Fruit fly (Drosophila melanogaster) whole organism, embryonic: ENCODE measurements around the gene CG12659.

ENCODE experiments used
- Asciz ChIP-seq: fragments of 200-800 bp; sonication (Bioruptor generic); optimal IDR thresholded peaks from 2 replicates; lab custom pipeline; 2017; ENCODE audit warnings: missing biosample characterization, mild to moderate bottlenecking, missing genetic modification characterization, missing genetic modification reagents
- Atf6 ChIP-seq: fragments of 200-800 bp; sonication (Bioruptor generic); IDR thresholded peaks from 2 replicates; pipeline ENCODE4 v1.3.6; 2022; ENCODE audit warnings: missing biosample characterization, missing genetic modification characterization
- B-H1 ChIP-seq: fragments of 200-800 bp; sonication (Bioruptor generic); IDR thresholded peaks from 3 replicates; pipeline ENCODE4 v1.3.6; 2022; ENCODE audit warnings: missing biosample characterization, missing genetic modification characterization
- BEAF-32 ChIP-seq: fragments of 200-800 bp; sonication (Bioruptor generic); optimal IDR thresholded peaks from 3 replicates; lab custom pipeline; 2017; ENCODE audit warnings: missing biosample characterization, missing genetic modification characterization, mild to moderate bottlenecking, moderate library complexity, missing genetic modification reagents
- CG10979 ChIP-seq: fragments of 200-800 bp; sonication (Bioruptor generic); optimal IDR thresholded peaks from 2 replicates; lab custom pipeline; 2018; ENCODE audit warnings: missing biosample characterization, mild to moderate bottlenecking, missing genetic modification characterization, moderate library complexity
- CG11093 ChIP-seq: fragments of 200-800 bp; sonication (Bioruptor generic); IDR thresholded peaks from 3 replicates; pipeline ENCODE4 v1.3.6; 2022; ENCODE audit warnings: missing biosample characterization, missing genetic modification characterization
- CG11695 ChIP-seq: fragments of 200-800 bp; sonication (Bioruptor generic); IDR thresholded peaks from 3 replicates; pipeline ENCODE4 v1.3.6; 2022; ENCODE audit warnings: missing biosample characterization, missing genetic modification characterization
- CG13287 ChIP-seq: fragments of 200-800 bp; sonication (Bioruptor generic); IDR thresholded peaks from 2 replicates; pipeline ENCODE4 v1.3.6; 2022; ENCODE audit warnings: missing biosample characterization, missing genetic modification characterization; ENCODE audit not compliant: partially characterized antibody
- CG13424 ChIP-seq: fragments of 200-800 bp; sonication (Bioruptor generic); optimal IDR thresholded peaks from 2 replicates; lab custom pipeline; 2019; ENCODE audit warnings: missing biosample characterization, mild to moderate bottlenecking, missing genetic modification characterization, moderate library complexity
- CG14860 ChIP-seq: fragments of 200-800 bp; sonication (Bioruptor generic); IDR thresholded peaks from 3 replicates; pipeline ENCODE4 v1.3.6; 2022; ENCODE audit warnings: missing biosample characterization, missing genetic modification characterization; ENCODE audit not compliant: partially characterized antibody
- CG16863 ChIP-seq: fragments of 200-800 bp; sonication (Bioruptor generic); optimal IDR thresholded peaks from 3 replicates; lab custom pipeline; 2016; ENCODE audit warnings: missing biosample characterization, missing genetic modification characterization
- CG2129 ChIP-seq: fragments of 200-800 bp; sonication (Bioruptor generic); IDR thresholded peaks from 2 replicates; pipeline ENCODE4 v1.3.6; 2022; ENCODE audit warnings: missing biosample characterization, missing genetic modification characterization; ENCODE audit not compliant: partially characterized antibody
- CG30431 ChIP-seq: fragments of 200-800 bp; sonication (Bioruptor generic); optimal IDR thresholded peaks from 2 replicates; lab custom pipeline; 2017; ENCODE audit warnings: missing biosample characterization, missing genetic modification characterization
- CG31224 ChIP-seq: fragments of 200-800 bp; sonication (Bioruptor generic); IDR thresholded peaks from 2 replicates; pipeline ENCODE4 v1.3.6; 2022; ENCODE audit warnings: missing biosample characterization, missing genetic modification characterization
- CG3726 ChIP-seq: fragments of 200-800 bp; sonication (Bioruptor generic); IDR thresholded peaks from 3 replicates; pipeline ENCODE4, ENCODE4 v1.3.6; 2022; ENCODE audit warnings: missing biosample characterization, missing genetic modification characterization
- CG4360 ChIP-seq: fragments of 200-800 bp; sonication (Bioruptor generic); IDR thresholded peaks from 2 replicates; pipeline ENCODE4 v1.3.6; 2022; ENCODE audit warnings: missing biosample characterization, missing genetic modification characterization
- CG4617 ChIP-seq: fragments of 200-800 bp; sonication (Bioruptor generic); optimal IDR thresholded peaks from 3 replicates; lab custom pipeline; 2016; ENCODE audit warnings: missing biosample characterization, missing genetic modification characterization, borderline replicate concordance
- CG6683 ChIP-seq: fragments of 200-800 bp; sonication (Bioruptor generic); optimal IDR thresholded peaks from 2 replicates; lab custom pipeline; 2017; ENCODE audit warnings: missing biosample characterization, mild to moderate bottlenecking, missing genetic modification characterization, missing genetic modification reagents
- CG6813 ChIP-seq: fragments of 200-800 bp; sonication (Bioruptor generic); optimal IDR thresholded peaks from 2 replicates; lab custom pipeline; 2017; ENCODE audit warnings: missing biosample characterization, missing genetic modification characterization, mild to moderate bottlenecking, moderate library complexity, missing genetic modification reagents
- CG7357 ChIP-seq: fragments of 200-800 bp; sonication (Bioruptor generic); IDR thresholded peaks from 3 replicates; pipeline ENCODE4 v1.3.6; 2022; ENCODE audit warnings: missing biosample characterization, missing genetic modification characterization
- CG7556 ChIP-seq: fragments of 200-800 bp; sonication (Bioruptor generic); optimal IDR thresholded peaks from 2 replicates; lab custom pipeline; 2017; ENCODE audit warnings: missing biosample characterization, mild to moderate bottlenecking, missing genetic modification characterization
- CG7839 ChIP-seq: fragments of 200-800 bp; sonication (Bioruptor generic); optimal IDR thresholded peaks from 3 replicates; lab custom pipeline; 2018; ENCODE audit warnings: missing biosample characterization, mild to moderate bottlenecking, missing genetic modification characterization, moderate library complexity
- CG7987 ChIP-seq: fragments of 200-800 bp; sonication (Bioruptor generic); optimal IDR thresholded peaks from 2 replicates; lab custom pipeline; 2018; ENCODE audit warnings: missing biosample characterization, mild to moderate bottlenecking, missing genetic modification characterization, moderate library complexity
- Dad ChIP-seq: fragments of 200-800 bp; sonication (Bioruptor generic); optimal IDR thresholded peaks from 3 replicates; lab custom pipeline; 2016; ENCODE audit warnings: missing biosample characterization, missing genetic modification characterization
- E2f1 ChIP-seq: fragments of 200-800 bp; sonication (Bioruptor generic); IDR thresholded peaks from 2 replicates; pipeline ENCODE4 v1.3.6; 2022; ENCODE audit warnings: missing biosample characterization, missing genetic modification characterization
- Ets65A ChIP-seq: fragments of 200-800 bp; sonication (Bioruptor generic); peaks from one replicate; lab custom pipeline; 2016; ENCODE audit warnings: missing biosample characterization, missing genetic modification characterization
- Med ChIP-seq: fragments of 200-800 bp; sonication (Bioruptor generic); peaks from one replicate; lab custom pipeline; 2016; ENCODE audit warnings: missing biosample characterization, missing genetic modification characterization, mild to moderate bottlenecking, inconsistent platforms, moderate library complexity
- NC2β ChIP-seq: fragments of 200-800 bp; sonication (Bioruptor generic); optimal IDR thresholded peaks from 2 replicates; lab custom pipeline; 2016; ENCODE audit warnings: missing biosample characterization, missing genetic modification characterization
- Optix ChIP-seq: fragments of 200-800 bp; sonication (Bioruptor generic); IDR thresholded peaks from 3 replicates; pipeline ENCODE4 v1.3.6; 2022; ENCODE audit warnings: missing biosample characterization, missing genetic modification characterization
- Sox100B ChIP-seq: fragments of 200-800 bp; sonication (Bioruptor generic); optimal IDR thresholded peaks from 3 replicates; lab custom pipeline; 2018; ENCODE audit warnings: missing biosample characterization, mild to moderate bottlenecking, missing genetic modification characterization
- Usf ChIP-seq: fragments of 200-800 bp; sonication (Bioruptor generic); optimal IDR thresholded peaks from 2 replicates; lab custom pipeline; 2017; ENCODE audit warnings: missing genotype, missing biosample characterization, missing genetic modification characterization
- ase ChIP-seq: fragments of 200-800 bp; sonication (Bioruptor generic); IDR thresholded peaks from 3 replicates; pipeline ENCODE4 v1.3.6; 2022; ENCODE audit warnings: missing biosample characterization, missing genetic modification characterization
- bab2 ChIP-seq: fragments of 200-800 bp; sonication (Bioruptor generic); optimal IDR thresholded peaks from 2 replicates; lab custom pipeline; 2016; ENCODE audit warnings: missing biosample characterization, missing genetic modification characterization
- bowl ChIP-seq: fragments of 200-800 bp; sonication (Bioruptor generic); IDR thresholded peaks from 2 replicates; pipeline ENCODE4 v1.3.6; 2022; ENCODE audit warnings: missing biosample characterization, missing genetic modification characterization
- bsh ChIP-seq, 2 experiments: fragments of 200-800 bp; sonication (Bioruptor generic); optimal IDR thresholded peaks; 2 replicates each; lab custom pipeline; 2017 to 2018; ENCODE audit warnings: mild to moderate bottlenecking in 2 of 2, missing biosample characterization in 2 of 2, missing genetic modification characterization in 2 of 2, moderate library complexity in 1 of 2
- chinmo ChIP-seq: fragments of 200-800 bp; sonication (Bioruptor generic); IDR thresholded peaks from 4 replicates; pipeline ENCODE4 v1.3.6; 2022; ENCODE audit warnings: missing biosample characterization, missing genetic modification characterization; ENCODE audit not compliant: partially characterized antibody
- dmrt11E ChIP-seq: fragments of 200-800 bp; sonication (Bioruptor generic); optimal IDR thresholded peaks from 3 replicates; lab custom pipeline; 2018; ENCODE audit warnings: missing biosample characterization, mild to moderate bottlenecking, missing genetic modification characterization, moderate library complexity
- dmrt99B ChIP-seq: fragments of 200-800 bp; sonication (Bioruptor generic); optimal IDR thresholded peaks from 2 replicates; lab custom pipeline; 2018; ENCODE audit warnings: missing biosample characterization, mild to moderate bottlenecking, missing genetic modification characterization, moderate library complexity
- kni ChIP-seq: fragments of 200-800 bp; sonication (Bioruptor generic); optimal IDR thresholded peaks from 3 replicates; lab custom pipeline; 2017; ENCODE audit warnings: mild to moderate bottlenecking, missing biosample characterization, missing genetic modification reagents, missing genetic modification characterization
- luna ChIP-seq: fragments of 200-800 bp; sonication (Bioruptor generic); optimal IDR thresholded peaks from 2 replicates; lab custom pipeline; 2016; ENCODE audit warnings: missing biosample characterization, missing genetic modification characterization
- mld ChIP-seq: fragments of 200-800 bp; sonication (Bioruptor generic); IDR thresholded peaks from 3 replicates; pipeline ENCODE4 v1.3.6; 2022; ENCODE audit warnings: missing biosample characterization, missing genetic modification characterization; ENCODE audit not compliant: partially characterized antibody
- odd ChIP-seq: fragments of 200-800 bp; sonication (Bioruptor generic); optimal IDR thresholded peaks from 2 replicates; lab custom pipeline; 2017; ENCODE audit warnings: missing biosample characterization, mild to moderate bottlenecking, missing genetic modification characterization
- pfk ChIP-seq: fragments of 200-800 bp; sonication (Bioruptor generic); optimal IDR thresholded peaks from 2 replicates; lab custom pipeline; 2018; ENCODE audit warnings: missing biosample characterization, mild to moderate bottlenecking, missing genetic modification characterization, moderate library complexity
- slbo ChIP-seq: fragments of 200-800 bp; sonication (Bioruptor generic); IDR thresholded peaks from 2 replicates; pipeline ENCODE4 v1.3.6; 2022; ENCODE audit warnings: missing biosample characterization, missing genetic modification characterization
- slp2 ChIP-seq: fragments of 200-800 bp; sonication (Bioruptor generic); optimal IDR thresholded peaks from 2 replicates; lab custom pipeline; 2016; ENCODE audit warnings: missing biosample characterization, missing genetic modification characterization
- so ChIP-seq: fragments of 200-800 bp; sonication (Bioruptor generic); IDR thresholded peaks from 3 replicates; pipeline ENCODE4 v1.3.6; 2022; ENCODE audit warnings: missing biosample characterization, missing genetic modification characterization
- sqz ChIP-seq: fragments of 200-800 bp; sonication (Bioruptor generic); optimal IDR thresholded peaks from 3 replicates; lab custom pipeline; 2018; ENCODE audit warnings: missing biosample characterization, mild to moderate bottlenecking, missing genetic modification characterization
- tgo ChIP-seq: fragments of 200-800 bp; sonication (Bioruptor generic); IDR thresholded peaks from 3 replicates; pipeline ENCODE4 v1.3.6; 2022; ENCODE audit warnings: missing biosample characterization, missing genetic modification characterization
- trem ChIP-seq: fragments of 200-800 bp; optimal IDR thresholded peaks from 3 replicates; lab custom pipeline; 2019; ENCODE audit warnings: missing biosample characterization, mild to moderate bottlenecking, missing genetic modification characterization, moderate library complexity
- ttk ChIP-seq: fragments of 200-800 bp; sonication (Bioruptor generic); IDR thresholded peaks from 2 replicates; pipeline ENCODE4 v2.1.2; 2022; ENCODE audit warnings: missing biosample characterization, missing genetic modification characterization
- vfl ChIP-seq: fragments of 200-800 bp; sonication (Bioruptor generic); optimal IDR thresholded peaks from 2 replicates; lab custom pipeline; 2016; ENCODE audit warnings: missing biosample characterization, missing genetic modification characterization

The CG12659 gene

DNA sequence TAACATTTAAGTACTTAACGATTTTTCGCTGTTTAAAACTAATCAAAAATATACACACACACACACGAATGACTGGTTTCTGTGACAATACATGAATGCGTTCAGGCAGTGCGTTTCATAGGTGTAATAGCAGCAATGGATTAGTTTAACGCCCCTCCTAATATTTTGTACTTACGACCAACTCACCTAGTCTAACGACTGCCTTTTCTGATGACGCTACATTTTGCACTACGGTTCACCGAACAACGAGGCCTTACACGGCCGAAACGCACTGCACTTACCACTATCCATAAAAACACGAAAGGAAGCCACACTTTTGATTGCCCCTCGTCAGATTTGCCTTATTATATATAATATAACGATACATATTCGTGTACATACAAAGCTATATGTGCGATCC is 9.6 kb upstream of the CG12659 start (continued):
- no peak for TF ChIP-seq CG13287 (GFP tag; lab: Robert Waterston, UW)
- peak; percentile 89 for TF ChIP-seq Med (GFP tag; lab: Kevin White, UChicago)
- no peak for TF ChIP-seq luna (GFP tag; lab: Kevin White, UChicago)
- TF ChIP-seq B-H1 (GFP tag; lab: Robert Waterston, UW) = no peak
- TF ChIP-seq Optix (GFP tag; lab: Robert Waterston, UW) = peak; percentile 32; the same call in 1 of the 3 replicates
- TF ChIP-seq CG14860 (GFP tag; lab: Robert Waterston, UW) = no peak
- TF ChIP-seq vfl = no peak
- TF ChIP-seq CG7357 (GFP tag; lab: Robert Waterston, UW) = peak; percentile 36; the same call in 1 of the 3 replicates
- no peak for TF ChIP-seq Usf (GFP tag; lab: Kevin White, UChicago)
- TF ChIP-seq Dad (GFP tag; lab: Kevin White, UChicago) = no peak
- no peak for TF ChIP-seq pfk (GFP tag; lab: Kevin White, UChicago)
- TF ChIP-seq bab2 (GFP tag; lab: Kevin White, UChicago) = peak; percentile 8
- peak; percentile 21 for TF ChIP-seq trem (tag; lab: Kevin White, UChicago)
- TF ChIP-seq CG6683 (GFP tag; lab: Kevin White, UChicago) = no peak
- no peak for TF ChIP-seq CG30431 (GFP tag; lab: Kevin White, UChicago)
- TF ChIP-seq CG7556 (GFP tag; lab: Kevin White, UChicago) = no peak
- TF ChIP-seq slbo (GFP tag; lab: Robert Waterston, UW) = 0 out of 2 replicates have a peak, but pooled peaks have one; percentile 29
- TF ChIP-seq CG13424 (tag; lab: Kevin White, UChicago) = peak; percentile 2
- no peak for TF ChIP-seq CG7987 (GFP tag; lab: Kevin White, UChicago)
- peak in 1 of 2 experiments; percentile 53 for TF ChIP-seq bsh (GFP tag; optimal IDR thresholded peaks at IDR 0.05; lab: Kevin White, UChicago)
- TF ChIP-seq CG3726 (GFP tag; lab: Robert Waterston, UW) = no peak
- TF ChIP-seq chinmo (GFP tag; lab: Robert Waterston, UW) = no peak
- no peak for TF ChIP-seq mld (GFP tag; lab: Robert Waterston, UW)
- TF ChIP-seq NC2β (GFP tag; lab: Kevin White, UChicago) = peak; percentile 26
- TF ChIP-seq dmrt11E (tag; lab: Kevin White, UChicago) = peak; percentile 35
- TF ChIP-seq slp2 (GFP tag; lab: Kevin White, UChicago) = no peak
- TF ChIP-seq dmrt99B = no peak
- TF ChIP-seq CG31224 (GFP tag; lab: Robert Waterston, UW) = no peak
- TF ChIP-seq CG10979 (tag; lab: Kevin White, UChicago) = peak; percentile 49
- no peak for TF ChIP-seq sqz (GFP tag; lab: Kevin White, UChicago)
- TF ChIP-seq CG2129 (GFP tag; lab: Robert Waterston, UW) = no peak
- no peak for TF ChIP-seq kni (GFP tag; lab: Kevin White, UChicago)
- TF ChIP-seq ase (GFP tag; lab: Robert Waterston, UW) = no peak
- TF ChIP-seq CG11093 (GFP tag; lab: Robert Waterston, UW) = 0 out of 3 replicates have a peak, but pooled peaks have one; percentile 21
- TF ChIP-seq CG6813 (GFP tag; lab: Kevin White, UChicago) = no peak
- no peak for TF ChIP-seq odd (GFP tag; lab: Kevin White, UChicago)
- TF ChIP-seq CG4617 (GFP tag; lab: Kevin White, UChicago) = no peak
- no peak for TF ChIP-seq Atf6 (GFP tag; lab: Robert Waterston, UW)
- no peak for TF ChIP-seq bowl (GFP tag; lab: Robert Waterston, UW)
- no peak for TF ChIP-seq CG4360 (GFP tag; lab: Robert Waterston, UW)
- peak; percentile 86 for TF ChIP-seq CG11695
- no peak for TF ChIP-seq Asciz (GFP tag; lab: Kevin White, UChicago)
- TF ChIP-seq Sox100B (GFP tag; lab: Kevin White, UChicago) = no peak
- peak; percentile 81 for TF ChIP-seq Ets65A (GFP tag; lab: Kevin White, UChicago)
- no peak for TF ChIP-seq so (GFP tag; lab: Robert Waterston, UW)
- no peak for TF ChIP-seq ttk (GFP tag; lab: Robert Waterston, UW)
- TF ChIP-seq CG16863 (GFP tag; lab: Kevin White, UChicago) = peak; percentile 17
- TF ChIP-seq BEAF-32 (GFP tag; lab: Kevin White, UChicago) = no peak
- TF ChIP-seq E2f1 (GFP tag; lab: Robert Waterston, UW) = 0 out of 2 replicates have a peak, but pooled peaks have one; percentile 10
- TF ChIP-seq CG7839 (tag; lab: Kevin White, UChicago) = no peak
- peak; percentile 45; the same call in 2 of the 3 replicates for TF ChIP-seq tgo (GFP tag; lab: Robert Waterston, UW)
